Fruit fly (Drosophila melanogaster): ENCODE results near the gene CG12590.

The CG12590 gene

DNA sequence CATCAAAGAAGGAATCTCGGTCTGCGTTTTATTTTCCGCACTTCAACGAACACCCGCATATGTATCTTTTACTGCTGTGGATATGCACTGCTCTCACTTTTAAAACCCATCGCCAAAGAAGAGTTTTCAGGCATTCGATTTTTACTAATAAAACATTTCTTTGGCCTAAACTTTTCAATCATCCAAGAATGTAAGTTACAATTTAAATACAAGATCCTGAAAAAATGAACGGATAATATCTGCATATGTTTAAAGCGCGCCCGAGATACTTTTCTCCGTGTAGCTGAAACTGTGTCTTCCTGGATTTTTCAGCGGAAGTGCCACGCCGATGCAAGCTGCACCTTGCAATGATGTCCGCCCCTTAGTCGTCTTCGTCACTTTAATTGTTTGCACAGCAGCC is 41.2 kb upstream of the CG12590 start (continued):
- peak; percentile 38 for TF ChIP-seq CG31627 (GFP tag; optimal IDR thresholded peaks at IDR 0.05)
- peak; percentile 83 for TF ChIP-seq Eip78C (GFP tag)
- TF ChIP-seq Smox (GFP tag; optimal IDR thresholded peaks at IDR 0.05): peak; percentile 49
- TF ChIP-seq CG6792 (GFP tag; optimal IDR thresholded peaks at IDR 0.05): peak; percentile 54
- TF ChIP-seq pdm3 (GFP tag; optimal IDR thresholded peaks at IDR 0.05): peak; percentile 55
- TF ChIP-seq CG10669 (GFP tag; optimal IDR thresholded peaks at IDR 0.05): peak; percentile 55
- peak; percentile 40 for TF ChIP-seq CG3919 (GFP tag; optimal IDR thresholded peaks at IDR 0.05)
- peak; percentile 60 for TF ChIP-seq Hr39 (GFP tag; optimal IDR thresholded peaks at IDR 0.05)
- peak; percentile 48 for TF ChIP-seq Sox14 (GFP tag; optimal IDR thresholded peaks at IDR 0.05)
- no peak for TF ChIP-seq CG8119 (GFP tag; IDR thresholded peaks at IDR 0.05)
- no peak for TF ChIP-seq CG9139 (GFP tag; optimal IDR thresholded peaks at IDR 0.05)
- TF ChIP-seq Gug (GFP tag; IDR thresholded peaks at IDR 0.05): no peak
- peak; percentile 74 for TF ChIP-seq svp (GFP tag)
- peak; percentile 36 for TF ChIP-seq dsx (GFP tag; optimal IDR thresholded peaks at IDR 0.05; ENCODE audit: poor library complexity, severe bottlenecking)
- TF ChIP-seq fd59A (GFP tag; optimal IDR thresholded peaks at IDR 0.05): peak; percentile 17
- peak; percentile 54 for TF ChIP-seq topi (GFP tag; optimal IDR thresholded peaks at IDR 0.05)
- 0 out of 2 replicates have a peak, but pooled peaks have one; percentile 11 for TF ChIP-seq CG15336 (GFP tag; IDR thresholded peaks at IDR 0.05)
- TF ChIP-seq net (GFP tag; optimal IDR thresholded peaks at IDR 0.05): peak; percentile 19
- peak; percentile 50 for TF ChIP-seq esn (GFP tag; optimal IDR thresholded peaks at IDR 0.05)
- peak; percentile 46 for TF ChIP-seq acj6 (GFP tag; optimal IDR thresholded peaks at IDR 0.05)
- no peak for TF ChIP-seq Sox15 (GFP tag; optimal IDR thresholded peaks at IDR 0.05)
- TF ChIP-seq spab (GFP tag; optimal IDR thresholded peaks at IDR 0.05): peak; percentile 31
- TF ChIP-seq lz (GFP tag; optimal IDR thresholded peaks at IDR 0.05): peak; percentile 28
- peak; percentile 58 for TF ChIP-seq Ets96B (tag; optimal IDR thresholded peaks at IDR 0.05)
- TF ChIP-seq CG4318 (GFP tag; optimal IDR thresholded peaks at IDR 0.05): no peak
- TF ChIP-seq Eip75B (GFP tag; optimal IDR thresholded peaks at IDR 0.05): peak; percentile 28
- peak; percentile 25 for TF ChIP-seq CG32006 (GFP tag; optimal IDR thresholded peaks at IDR 0.05)

DNA sequence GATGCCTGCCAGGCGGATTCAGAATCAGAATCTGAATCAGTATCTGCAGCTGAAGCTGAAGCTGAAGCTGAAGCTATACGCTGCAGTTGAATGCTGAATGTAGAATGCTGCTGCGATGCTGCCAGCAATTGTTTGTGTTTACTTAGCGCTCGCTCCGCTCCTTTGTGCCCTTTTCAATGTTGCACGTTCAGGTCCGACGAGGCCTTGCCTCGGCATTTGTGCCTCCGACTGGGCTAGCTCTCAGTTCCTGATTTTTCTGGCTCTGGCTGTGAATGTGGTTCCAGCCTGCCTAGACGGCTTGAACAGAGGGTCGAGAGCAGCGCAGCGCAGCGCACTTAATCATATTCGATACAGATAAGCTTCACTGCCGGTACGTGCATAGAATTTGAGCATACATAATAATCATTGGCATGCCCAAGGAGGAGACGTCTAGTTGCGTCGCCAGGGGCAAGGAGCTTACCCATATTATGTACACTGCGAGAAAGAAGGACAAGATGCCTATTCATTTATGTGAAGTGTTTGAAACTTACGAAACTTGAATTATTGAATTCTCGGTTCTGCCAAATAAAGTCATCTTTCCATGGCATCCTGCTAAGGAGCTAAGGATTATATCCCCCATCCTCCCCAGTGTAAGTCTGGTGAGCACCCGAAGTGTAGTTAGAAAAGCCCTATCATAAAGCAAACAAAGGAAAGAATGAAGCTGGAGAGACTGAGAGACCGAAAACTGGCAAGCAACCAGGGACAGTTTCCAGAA is 38.8 kb upstream of the CG12590 start:
- TF ChIP-seq Smox (GFP tag; optimal IDR thresholded peaks at IDR 0.05) (peak; percentile 27), eg (GFP tag; IDR thresholded peaks at IDR 0.05) (peak; percentile 65; the same call in 2 of the 3 replicates), Sox102F (GFP tag; optimal IDR thresholded peaks at IDR 0.05) (no peak), fd85E (GFP tag; optimal IDR thresholded peaks at IDR 0.05) (no peak), Eip78C (GFP tag) (peak; percentile 82), CG1621 (tag; optimal IDR thresholded peaks at IDR 0.05) (peak; percentile 77), Lpt (GFP tag; optimal IDR thresholded peaks at IDR 0.05) (peak; percentile 55), OdsH (GFP tag; optimal IDR thresholded peaks at IDR 0.05) (peak; percentile 63), ss (GFP tag; optimal IDR thresholded peaks at IDR 0.05) (peak; percentile 49 to 57), Met (GFP tag; optimal IDR thresholded peaks at IDR 0.05) (peak; percentile 11), CG32006 (GFP tag; optimal IDR thresholded peaks at IDR 0.05) (peak; percentile 55), fkh (GFP tag; optimal IDR thresholded peaks at IDR 0.05) (no peak), Hr4 (GFP tag; optimal IDR thresholded peaks at IDR 0.05) (peak; percentile 48), Eip75B (GFP tag; optimal IDR thresholded peaks at IDR 0.05) (peak; percentile 73), Hr38 (GFP tag; optimal IDR thresholded peaks at IDR 0.05) (no peak), CG6854 (GFP tag; optimal IDR thresholded peaks at IDR 0.05) (peak; percentile 20), fd59A (GFP tag; optimal IDR thresholded peaks at IDR 0.05) (peak; percentile 80), vri (GFP tag; optimal IDR thresholded peaks at IDR 0.05) (no peak), Ets96B (tag; optimal IDR thresholded peaks at IDR 0.05) (peak; percentile 74), CG4318 (GFP tag; optimal IDR thresholded peaks at IDR 0.05) (peak; percentile 23), net (GFP tag; optimal IDR thresholded peaks at IDR 0.05) (peak; percentile 49), salr (GFP tag; optimal IDR thresholded peaks at IDR 0.05) (peak; percentile 70), Ets21C (GFP tag; optimal IDR thresholded peaks at IDR 0.05) (no peak), CG11294 (GFP tag; IDR thresholded peaks at IDR 0.05) (0 out of 2 replicates have a peak, but pooled peaks have one; percentile 25), CG8632 (GFP tag; optimal IDR thresholded peaks at IDR 0.05) (peak; percentile 24), dsx (GFP tag; optimal IDR thresholded peaks at IDR 0.05; ENCODE audit: poor library complexity, severe bottlenecking) (peak; percentile 79), CG6792 (GFP tag; optimal IDR thresholded peaks at IDR 0.05) (peak; percentile 54), CG10631 (GFP tag; optimal IDR thresholded peaks at IDR 0.05) (peak; percentile 87), Eip93F (GFP tag; optimal IDR thresholded peaks at IDR 0.05) (no peak), Hr39 (GFP tag; optimal IDR thresholded peaks at IDR 0.05) (peak; percentile 10), Gug (GFP tag; IDR thresholded peaks at IDR 0.05) (peak; percentile 63), CG6276 (GFP tag; optimal IDR thresholded peaks at IDR 0.05) (peak; percentile 25), achi (GFP tag; optimal IDR thresholded peaks at IDR 0.05) (peak; percentile 73)

All from whole organism, prepupa.